Fruit fly (Drosophila melanogaster) whole organism, embryonic: ENCODE data around the gene CG17068.

Source experiments
- Aef1 ChIP-seq: fragments of 200-800 bp; sonication (Bioruptor generic); IDR thresholded peaks from 3 replicates; pipeline ENCODE4 v1.3.6; 2022; ENCODE audit warnings: missing biosample characterization, missing genetic modification characterization
- Atf-2 ChIP-seq: fragments of 200-800 bp; sonication (Bioruptor generic); optimal IDR thresholded peaks from 2 replicates; lab custom pipeline; 2016; ENCODE audit warnings: missing biosample characterization, missing genetic modification characterization
- B-H2 ChIP-seq: fragments of 200-800 bp; sonication (Bioruptor generic); optimal IDR thresholded peaks from 2 replicates; lab custom pipeline; 2018; ENCODE audit warnings: missing biosample characterization, mild to moderate bottlenecking, missing genetic modification characterization
- CG10267 ChIP-seq: fragments of 200-800 bp; sonication (Bioruptor generic); optimal IDR thresholded peaks from 2 replicates; lab custom pipeline; 2018; ENCODE audit warnings: missing biosample characterization, mild to moderate bottlenecking, missing genetic modification characterization, moderate library complexity
- CG11695 ChIP-seq: fragments of 200-800 bp; sonication (Bioruptor generic); IDR thresholded peaks from 3 replicates; pipeline ENCODE4 v1.3.6; 2022; ENCODE audit warnings: missing biosample characterization, missing genetic modification characterization
- CG13287 ChIP-seq: fragments of 200-800 bp; sonication (Bioruptor generic); IDR thresholded peaks from 2 replicates; pipeline ENCODE4 v1.3.6; 2022; ENCODE audit warnings: missing biosample characterization, missing genetic modification characterization; ENCODE audit not compliant: partially characterized antibody
- CG13424 ChIP-seq: fragments of 200-800 bp; sonication (Bioruptor generic); optimal IDR thresholded peaks from 2 replicates; lab custom pipeline; 2019; ENCODE audit warnings: missing biosample characterization, mild to moderate bottlenecking, missing genetic modification characterization, moderate library complexity
- CG15514 ChIP-seq: fragments of 200-800 bp; sonication (Bioruptor generic); optimal IDR thresholded peaks from 3 replicates; lab custom pipeline; 2017; ENCODE audit warnings: missing biosample characterization, missing genetic modification characterization, mild to moderate bottlenecking, moderate library complexity, missing genetic modification reagents
- CG17829 ChIP-seq: fragments of 200-800 bp; optimal IDR thresholded peaks from 2 replicates; lab custom pipeline; 2019; ENCODE audit warnings: missing biosample characterization, mild to moderate bottlenecking, missing genetic modification characterization, moderate library complexity
- CG2120 ChIP-seq: fragments of 200-800 bp; sonication (Bioruptor generic); optimal IDR thresholded peaks from 3 replicates; lab custom pipeline; 2016; ENCODE audit warnings: missing biosample characterization, missing genetic modification characterization
- CG30431 ChIP-seq: fragments of 200-800 bp; sonication (Bioruptor generic); optimal IDR thresholded peaks from 2 replicates; lab custom pipeline; 2017; ENCODE audit warnings: missing biosample characterization, missing genetic modification characterization
- CG3065 ChIP-seq: fragments of 200-800 bp; sonication (Bioruptor generic); optimal IDR thresholded peaks from 2 replicates; lab custom pipeline; 2016; ENCODE audit warnings: missing biosample characterization, missing genetic modification characterization
- CG32532 ChIP-seq: fragments of 200-800 bp; sonication (Bioruptor generic); IDR thresholded peaks from 2 replicates; pipeline ENCODE4 v1.3.6; 2022; ENCODE audit warnings: missing biosample characterization, missing genetic modification characterization
- CG6272 ChIP-seq: fragments of 200-800 bp; sonication (Bioruptor generic); IDR thresholded peaks from 2 replicates; pipeline ENCODE4 v1.3.6; 2022; ENCODE audit warnings: missing biosample characterization, missing genetic modification characterization
- CG6654 ChIP-seq: fragments of 200-800 bp; sonication (Bioruptor generic); optimal IDR thresholded peaks from 2 replicates; lab custom pipeline; 2017; ENCODE audit warnings: missing biosample characterization, mild to moderate bottlenecking, missing genetic modification characterization
- CG7357 ChIP-seq: fragments of 200-800 bp; sonication (Bioruptor generic); IDR thresholded peaks from 3 replicates; pipeline ENCODE4 v1.3.6; 2022; ENCODE audit warnings: missing biosample characterization, missing genetic modification characterization
- CG9609 ChIP-seq: fragments of 200-800 bp; sonication (Bioruptor generic); optimal IDR thresholded peaks from 3 replicates; lab custom pipeline; 2016; ENCODE audit warnings: missing biosample characterization, missing genetic modification characterization
- D19B ChIP-seq: fragments of 200-800 bp; sonication (Bioruptor generic); optimal IDR thresholded peaks from 2 replicates; lab custom pipeline; 2017; ENCODE audit warnings: missing biosample characterization, mild to moderate bottlenecking, missing genetic modification characterization
- E2f1 ChIP-seq: fragments of 200-800 bp; sonication (Bioruptor generic); IDR thresholded peaks from 2 replicates; pipeline ENCODE4 v1.3.6; 2022; ENCODE audit warnings: missing biosample characterization, missing genetic modification characterization
- Ets97D ChIP-seq: fragments of 200-800 bp; sonication (Bioruptor generic); optimal IDR thresholded peaks from 3 replicates; lab custom pipeline; 2016; ENCODE audit warnings: missing biosample characterization, missing genetic modification characterization
- GATAe ChIP-seq: fragments of 200-800 bp; sonication (Bioruptor generic); conservative IDR thresholded peaks from 2 replicates; pipeline ENCODE4 v1.3.6; 2022; ENCODE audit warnings: missing biosample characterization, missing genetic modification characterization
- HLH4C ChIP-seq: fragments of 200-800 bp; sonication (Bioruptor generic); IDR thresholded peaks from 3 replicates; pipeline ENCODE4 v1.3.6; 2022; ENCODE audit warnings: missing biosample characterization, missing genetic modification characterization; ENCODE audit not compliant: partially characterized antibody
- HLH54F ChIP-seq: fragments of 200-800 bp; sonication (Bioruptor generic); optimal IDR thresholded peaks from 3 replicates; lab custom pipeline; 2016; ENCODE audit warnings: missing biosample characterization, missing genetic modification characterization
- Hmr ChIP-seq: fragments of 200-800 bp; sonication (Bioruptor generic); optimal IDR thresholded peaks from 3 replicates; lab custom pipeline; 2017; ENCODE audit warnings: mild to moderate bottlenecking, missing biosample characterization, missing genetic modification reagents, missing genetic modification characterization
- MBD-R2 ChIP-seq: fragments of 200-800 bp; sonication (Bioruptor generic); IDR thresholded peaks from 2 replicates; pipeline ENCODE4 v1.3.6; 2022; ENCODE audit warnings: missing biosample characterization, missing genetic modification characterization
- MESR4 ChIP-seq: fragments of 200-800 bp; sonication (Bioruptor generic); optimal IDR thresholded peaks from 2 replicates; lab custom pipeline; 2018; ENCODE audit warnings: missing biosample characterization, mild to moderate bottlenecking, missing genetic modification characterization, moderate library complexity
- Mad ChIP-seq: fragments of 200-800 bp; sonication (Bioruptor generic); optimal IDR thresholded peaks from 2 replicates; lab custom pipeline; 2016; ENCODE audit warnings: missing biosample characterization, missing genetic modification characterization
- Max ChIP-seq: fragments of 200-800 bp; sonication (Bioruptor generic); optimal IDR thresholded peaks from 2 replicates; lab custom pipeline; 2016; ENCODE audit warnings: missing biosample characterization, mild to moderate bottlenecking, missing genetic modification characterization
- Myb ChIP-seq: fragments of 200-800 bp; sonication (Bioruptor generic); optimal IDR thresholded peaks from 2 replicates; lab custom pipeline; 2016; ENCODE audit warnings: missing biosample characterization, missing genetic modification characterization
- Nf-YB ChIP-seq: fragments of 200-800 bp; sonication (Bioruptor generic); optimal IDR thresholded peaks from 3 replicates; lab custom pipeline; 2019; ENCODE audit warnings: missing biosample characterization, mild to moderate bottlenecking, missing genetic modification characterization, moderate library complexity
- Oli ChIP-seq: fragments of 200-800 bp; sonication (Bioruptor generic); optimal IDR thresholded peaks from 2 replicates; lab custom pipeline; 2018; ENCODE audit warnings: missing biosample characterization, mild to moderate bottlenecking, missing genetic modification characterization, moderate library complexity
- Spps ChIP-seq: fragments of 200-800 bp; sonication (Bioruptor generic); optimal IDR thresholded peaks from 2 replicates; lab custom pipeline; 2018; ENCODE audit warnings: missing biosample characterization, mild to moderate bottlenecking, missing genetic modification characterization
- Xbp1 ChIP-seq: fragments of 200-800 bp; sonication (Bioruptor generic); optimal IDR thresholded peaks from 3 replicates; lab custom pipeline; 2016; ENCODE audit warnings: missing biosample characterization, mild to moderate bottlenecking, missing genetic modification characterization
- amos ChIP-seq: fragments of 200-800 bp; sonication (Bioruptor generic); IDR thresholded peaks from 2 replicates; pipeline ENCODE4 v1.3.6; 2022; ENCODE audit warnings: missing biosample characterization, missing genetic modification characterization; ENCODE audit not compliant: partially characterized antibody
- bcd ChIP-seq: fragments of 200-800 bp; sonication (Bioruptor generic); optimal IDR thresholded peaks from 2 replicates; lab custom pipeline; 2017; ENCODE audit warnings: missing biosample characterization, mild to moderate bottlenecking, missing genetic modification characterization
- cato ChIP-seq: fragments of 200-800 bp; sonication (Bioruptor generic); optimal IDR thresholded peaks from 2 replicates; lab custom pipeline; 2016; ENCODE audit warnings: missing biosample characterization, missing genetic modification characterization, borderline replicate concordance
- cg ChIP-seq: fragments of 200-800 bp; sonication (Bioruptor generic); optimal IDR thresholded peaks from 3 replicates; lab custom pipeline; 2019; ENCODE audit warnings: missing biosample characterization, mild to moderate bottlenecking, missing genetic modification characterization, moderate library complexity
- dan ChIP-seq: fragments of 200-800 bp; sonication (Bioruptor generic); IDR thresholded peaks from 2 replicates; pipeline ENCODE4 v1.3.6; 2022; ENCODE audit warnings: missing biosample characterization, missing genetic modification characterization
- dm ChIP-seq: fragments of 200-800 bp; sonication (Bioruptor generic); optimal IDR thresholded peaks from 3 replicates; lab custom pipeline; 2016; ENCODE audit warnings: missing biosample characterization, missing genetic modification characterization
- dmrt11E ChIP-seq: fragments of 200-800 bp; sonication (Bioruptor generic); optimal IDR thresholded peaks from 3 replicates; lab custom pipeline; 2018; ENCODE audit warnings: missing biosample characterization, mild to moderate bottlenecking, missing genetic modification characterization, moderate library complexity
- dysf ChIP-seq: fragments of 200-800 bp; sonication (Bioruptor generic); IDR thresholded peaks from 3 replicates; pipeline ENCODE4 v1.3.6; 2022; ENCODE audit warnings: missing biosample characterization, missing genetic modification characterization
- ken ChIP-seq: fragments of 200-800 bp; sonication (Bioruptor generic); IDR thresholded peaks from 3 replicates; pipeline ENCODE4 v1.3.6; 2022; ENCODE audit warnings: missing biosample characterization, missing genetic modification characterization
- knrl ChIP-seq: fragments of 200-800 bp; sonication (Bioruptor generic); IDR thresholded peaks from 3 replicates; pipeline ENCODE4 v1.3.6; 2022; ENCODE audit warnings: missing biosample characterization, missing genetic modification characterization; ENCODE audit not compliant: partially characterized antibody
- mam ChIP-seq: fragments of 200-800 bp; sonication (Bioruptor generic); optimal IDR thresholded peaks from 3 replicates; lab custom pipeline; 2016; ENCODE audit warnings: missing biosample characterization, missing genetic modification characterization
- repo ChIP-seq: fragments of 200-800 bp; sonication (Bioruptor generic); optimal IDR thresholded peaks from 2 replicates; lab custom pipeline; 2016; ENCODE audit warnings: missing biosample characterization, missing genetic modification characterization
- sens ChIP-seq: fragments of 200-800 bp; sonication (Bioruptor generic); peaks from one replicate; lab custom pipeline; 2016; ENCODE audit warnings: missing biosample characterization, missing genetic modification characterization
- trem ChIP-seq: fragments of 200-800 bp; optimal IDR thresholded peaks from 3 replicates; lab custom pipeline; 2019; ENCODE audit warnings: missing biosample characterization, mild to moderate bottlenecking, missing genetic modification characterization, moderate library complexity
- zen ChIP-seq: fragments of 200-800 bp; sonication (Bioruptor generic); optimal IDR thresholded peaks from 3 replicates; lab custom pipeline; 2018; ENCODE audit warnings: missing biosample characterization, mild to moderate bottlenecking, missing genetic modification characterization, moderate library complexity

Gene CG17068

dm6 chrX:20256849-20257590, 6.1 kb upstream of the CG17068 start, which contains the start of gene CG17065 (continued):
- TF ChIP-seq Ets97D (GFP tag; lab: Kevin White, UChicago) (peak; percentile 96), CG10267 (tag; lab: Kevin White, UChicago) (peak; percentile 38), dm (GFP tag; lab: Kevin White, UChicago) (peak; percentile 10), knrl (GFP tag; lab: Robert Waterston, UW) (peak; percentile 37; the same call in 1 of the 3 replicates), zen (tag; lab: Kevin White, UChicago) (peak; percentile 60), CG2120 (GFP tag; lab: Kevin White, UChicago) (peak; percentile 40), cato (GFP tag; lab: Kevin White, UChicago) (no peak), CG9609 (peak; percentile 12), MBD-R2 (GFP tag; lab: Robert Waterston, UW) (peak; percentile 73), CG13424 (tag; lab: Kevin White, UChicago) (peak; percentile 27), CG13287 (GFP tag; lab: Robert Waterston, UW) (0 out of 2 replicates have a peak, but pooled peaks have one; percentile 35), amos (GFP tag; lab: Robert Waterston, UW) (peak; percentile 37; the same call in 1 of the 2 replicates), CG30431 (GFP tag; lab: Kevin White, UChicago) (no peak), Myb (GFP tag; lab: Kevin White, UChicago) (peak; percentile 85), Max (GFP tag; lab: Kevin White, UChicago) (peak; percentile 46), CG6654 (GFP tag; lab: Kevin White, UChicago) (no peak), CG3065 (no peak), HLH54F (GFP tag; lab: Kevin White, UChicago) (peak; percentile 35), B-H2 (GFP tag; lab: Kevin White, UChicago) (peak; percentile 34), CG11695 (GFP tag; lab: Robert Waterston, UW) (no peak), CG7357 (GFP tag; lab: Robert Waterston, UW) (no peak), CG32532 (0 out of 2 replicates have a peak, but pooled peaks have one; percentile 32), dan (GFP tag; lab: Robert Waterston, UW) (no peak), Atf-2 (GFP tag; lab: Kevin White, UChicago) (peak; percentile 18), mam (GFP tag; lab: Kevin White, UChicago) (peak; percentile 46), cg (GFP tag; lab: Kevin White, UChicago) (no peak), bcd (GFP tag; lab: Kevin White, UChicago) (peak; percentile 63), HLH4C (GFP tag; lab: Robert Waterston, UW) (peak; percentile 57; the same call in 2 of the 3 replicates), Spps (tag; lab: Kevin White, UChicago) (no peak), CG15514 (GFP tag; lab: Kevin White, UChicago) (peak; percentile 46), sens (peak; percentile 89), ken (GFP tag; lab: Robert Waterston, UW) (0 out of 3 replicates have a peak, but pooled peaks have one; percentile 10), Mad (peak; percentile 32), CG17829 (peak; percentile 32), D19B (GFP tag; lab: Kevin White, UChicago) (peak; percentile 25), dmrt11E (tag; lab: Kevin White, UChicago) (peak; percentile 15), Aef1 (GFP tag; lab: Robert Waterston, UW) (peak; percentile 50; the same call in 2 of the 3 replicates), repo (peak; percentile 22), MESR4 (GFP tag; lab: Kevin White, UChicago) (peak; percentile 49), trem (tag; lab: Kevin White, UChicago) (peak; percentile 39), Xbp1 (GFP tag; lab: Kevin White, UChicago) (peak; percentile 23), Hmr (GFP tag; lab: Kevin White, UChicago) (peak; percentile 41), E2f1 (GFP tag; lab: Robert Waterston, UW) (no peak), GATAe (GFP tag; lab: Robert Waterston, UW) (0 out of 2 replicates have a peak, but pooled peaks have one; percentile 11), Oli (tag; lab: Kevin White, UChicago) (peak; percentile 4), CG6272 (GFP tag; lab: Robert Waterston, UW) (no peak), dysf (GFP tag; lab: Robert Waterston, UW) (peak; percentile 57; the same call in 1 of the 3 replicates), Nf-YB (GFP tag; lab: Kevin White, UChicago) (no peak)
